Worm (Caenorhabditis elegans): ENCODE results near the gene plg-1.

The plg-1 gene

ce11 chrIII:8866983-8867842 is 15.2 kb downstream of the plg-1 start:
- peak; percentile 56 for TF ChIP-seq ama-1 (optimal IDR thresholded peaks at IDR 0.05)
- TF ChIP-seq ztf-4 (tag; optimal IDR thresholded peaks at IDR 0.05), result no peak
- no peak for TF ChIP-seq fkh-2 (tag; optimal IDR thresholded peaks at IDR 0.05)
- TF ChIP-seq sea-2 (GFP tag; optimal IDR thresholded peaks at IDR 0.05), result no peak
- TF ChIP-seq fos-1 (tag; optimal IDR thresholded peaks at IDR 0.05), result no peak
- TF ChIP-seq snpc-4 (tag; optimal IDR thresholded peaks at IDR 0.05), result no peak
- TF ChIP-seq egl-27 (tag; optimal IDR thresholded peaks at IDR 0.05), result no peak
- TF ChIP-seq ceh-28 (tag; optimal IDR thresholded peaks at IDR 0.05), result peak; percentile 53
- TF ChIP-seq ceh-9 (tag; optimal IDR thresholded peaks at IDR 0.05), result no peak
- no peak for TF ChIP-seq ceh-82 (tag; optimal IDR thresholded peaks at IDR 0.05)
- TF ChIP-seq aly-2 (tag; optimal IDR thresholded peaks at IDR 0.05), result no peak
- TF ChIP-seq nhr-23 (tag; optimal IDR thresholded peaks at IDR 0.05), result peak; percentile 20
- no peak for TF ChIP-seq nhr-237 (tag; optimal IDR thresholded peaks at IDR 0.05)
- no peak for TF ChIP-seq mml-1 (tag; optimal IDR thresholded peaks at IDR 0.05)
- TF ChIP-seq elt-1 (tag; optimal IDR thresholded peaks at IDR 0.05), result no peak
- TF ChIP-seq nhr-77 (tag; optimal IDR thresholded peaks at IDR 0.05), result no peak
- peak; percentile 7 for TF ChIP-seq egl-5 (tag; optimal IDR thresholded peaks at IDR 0.05)
- TF ChIP-seq tbx-2 (tag; optimal IDR thresholded peaks at IDR 0.05), result no peak
- TF ChIP-seq lsy-12 (tag; optimal IDR thresholded peaks at IDR 0.05), result peak; percentile 20
- TF ChIP-seq hmg-11 (tag; optimal IDR thresholded peaks at IDR 0.05), result no peak
- no peak for TF ChIP-seq nhr-28 (tag; optimal IDR thresholded peaks at IDR 0.05)
- peak; percentile 49 for TF ChIP-seq jun-1 (tag; optimal IDR thresholded peaks at IDR 0.05)
- TF ChIP-seq nfya-1 (tag; optimal IDR thresholded peaks at IDR 0.05; ENCODE audit: insufficient read depth), result peak; percentile 40
- no peak for TF ChIP-seq ztf-11 (tag; optimal IDR thresholded peaks at IDR 0.05)
- peak; percentile 42 for TF ChIP-seq pha-4 (tag; optimal IDR thresholded peaks at IDR 0.05)
- peak; percentile 2 for TF ChIP-seq lin-39 (tag; optimal IDR thresholded peaks at IDR 0.05)
- TF ChIP-seq elt-2 (tag; optimal IDR thresholded peaks at IDR 0.05), result peak; percentile 50
- TF ChIP-seq nhr-25 (tag; optimal IDR thresholded peaks at IDR 0.05), result peak; percentile 69
- no peak for TF ChIP-seq unc-62 (GFP tag; optimal IDR thresholded peaks at IDR 0.05)
- TF ChIP-seq R02D3.7 (tag; optimal IDR thresholded peaks at IDR 0.05), result no peak
- TF ChIP-seq fkh-10 (GFP tag; optimal IDR thresholded peaks at IDR 0.05), result no peak
- TF ChIP-seq eor-1 (tag; optimal IDR thresholded peaks at IDR 0.05), result no peak
- no peak for TF ChIP-seq skn-1 (tag; optimal IDR thresholded peaks at IDR 0.05)
- no peak for TF ChIP-seq nhr-43 (tag; optimal IDR thresholded peaks at IDR 0.05; ENCODE audit: poor library complexity, severe bottlenecking)
- TF ChIP-seq nhr-67 (tag; optimal IDR thresholded peaks at IDR 0.05), result no peak
- TF ChIP-seq lin-15B (tag; optimal IDR thresholded peaks at IDR 0.05), result no peak
- peak; percentile 30 for TF ChIP-seq pqm-1 (tag; optimal IDR thresholded peaks at IDR 0.05)
- no peak for TF ChIP-seq nhr-11 (tag; optimal IDR thresholded peaks at IDR 0.05)
- no peak for TF ChIP-seq ZK546.5 (tag; optimal IDR thresholded peaks at IDR 0.05)
- TF ChIP-seq unc-39 (tag; optimal IDR thresholded peaks at IDR 0.05), result no peak
- no peak for TF ChIP-seq mdl-1 (tag; optimal IDR thresholded peaks at IDR 0.05)
- TF ChIP-seq elt-3 (tag; optimal IDR thresholded peaks at IDR 0.05), result no peak
- TF ChIP-seq ceh-16 (tag; optimal IDR thresholded peaks at IDR 0.05), result no peak
- TF ChIP-seq daf-12 (tag; optimal IDR thresholded peaks at IDR 0.05), result no peak
- no peak for TF ChIP-seq zag-1 (tag; optimal IDR thresholded peaks at IDR 0.05)
- no peak for TF ChIP-seq nhr-12 (tag; optimal IDR thresholded peaks at IDR 0.05)
- TF ChIP-seq nhr-76 (tag; optimal IDR thresholded peaks at IDR 0.05), result no peak
